Fruit fly (Drosophila melanogaster) S2 (cell line): ENCODE data around the gene CG18789.

Experiments used
- CG8478 ChIP-seq: fragments of >200 bp; optimal IDR thresholded peaks from 2 replicates; lab custom pipeline; 2018
- CTCF ChIP-seq, 2 experiments: fragments of >200 bp; optimal IDR thresholded peaks; 2 replicates each; lab custom pipeline; 2018

- no peak for TF ChIP-seq CG8478 (lab: Kevin White, UChicago)
- no peak for TF ChIP-seq CTCF (optimal IDR thresholded peaks at IDR 0.05; lab: Kevin White, UChicago)
Observed at dm6 chr2L:12021193-12021592, 26.0 kb upstream of the CG18789 start.
